Worm (Caenorhabditis elegans) whole organism, L2 larva: ENCODE data around the gene C09G9.8.

Experiments
- C34F6.9 ChIP-seq: fragments of 150-350 bp; optimal IDR thresholded peaks from 2 replicates; lab custom pipeline; 2014; ENCODE audit warnings: missing biosample characterization, missing genetic modification characterization
- F13H6.1 ChIP-seq: sonication (generic microtip); optimal IDR thresholded peaks from 2 replicates; lab custom pipeline; 2016; ENCODE audit warnings: missing genetic modification characterization, missing compliant biosample characterization
- R02D3.7 ChIP-seq: fragments of 150-350 bp; optimal IDR thresholded peaks from 2 replicates; lab custom pipeline; 2014; ENCODE audit warnings: missing biosample characterization, missing genetic modification characterization
- ama-1 ChIP-seq: fragments of 150-350 bp; optimal IDR thresholded peaks from 2 replicates; lab custom pipeline; 2018; ENCODE audit warnings: inconsistent platforms
- ceh-16 ChIP-seq: fragments of 150-350 bp; optimal IDR thresholded peaks from 2 replicates; lab custom pipeline; 2014; ENCODE audit warnings: missing biosample characterization, missing genetic modification characterization
- ceh-82 ChIP-seq: fragments of 150-350 bp; optimal IDR thresholded peaks from 2 replicates; lab custom pipeline; 2014; ENCODE audit warnings: missing biosample characterization, missing genetic modification characterization
- crh-2 ChIP-seq: sonication (generic microtip); optimal IDR thresholded peaks from 2 replicates; lab custom pipeline; 2017; ENCODE audit warnings: missing biosample characterization, missing genetic modification characterization
- dmd-4 ChIP-seq: sonication (generic microtip); optimal IDR thresholded peaks from 2 replicates; lab custom pipeline; 2017; ENCODE audit warnings: missing biosample characterization, missing genetic modification characterization
- egl-27 ChIP-seq: sonication (generic microtip); optimal IDR thresholded peaks from 3 replicates; lab custom pipeline; 2017; ENCODE audit warnings: missing biosample characterization, missing genetic modification reagents, missing genetic modification characterization
- elt-1 ChIP-seq: fragments of 150-350 bp; optimal IDR thresholded peaks from 2 replicates; lab custom pipeline; 2014; ENCODE audit warnings: missing biosample characterization, missing genetic modification characterization
- elt-3 ChIP-seq: sonication (generic microtip); optimal IDR thresholded peaks from 2 replicates; lab custom pipeline; 2017; ENCODE audit warnings: missing biosample characterization, missing genetic modification characterization
- gmeb-1 ChIP-seq: fragments of 150-350 bp; optimal IDR thresholded peaks from 2 replicates; lab custom pipeline; 2014; ENCODE audit warnings: missing biosample characterization, missing genetic modification characterization
- lin-13 ChIP-seq: fragments of 150-350 bp; optimal IDR thresholded peaks from 2 replicates; lab custom pipeline; 2014; ENCODE audit warnings: missing biosample characterization, missing genetic modification reagents, missing genetic modification characterization
- lsy-2 ChIP-seq, 2 experiments: fragments of 150-350 bp in 1 of 2; sonication (generic microtip) in 1 of 2; optimal IDR thresholded peaks; 2 replicates each; lab custom pipeline; 2014 to 2017; ENCODE audit warnings: missing biosample characterization in 2 of 2, missing genetic modification characterization in 2 of 2
- mab-5 ChIP-seq: fragments of 150-350 bp; optimal IDR thresholded peaks from 2 replicates; lab custom pipeline; 2014; ENCODE audit warnings: missing biosample characterization, missing genetic modification characterization
- mbf-1 ChIP-seq: sonication (generic microtip); optimal IDR thresholded peaks from 2 replicates; lab custom pipeline; 2017; ENCODE audit warnings: missing biosample characterization, missing genetic modification characterization
- nhr-10 ChIP-seq: sonication (generic microtip); optimal IDR thresholded peaks from 2 replicates; lab custom pipeline; 2017; ENCODE audit warnings: missing biosample characterization, missing genetic modification characterization
- nhr-11 ChIP-seq: fragments of 150-350 bp; optimal IDR thresholded peaks from 2 replicates; lab custom pipeline; 2014; ENCODE audit warnings: missing biosample characterization, missing genetic modification characterization
- nhr-12 ChIP-seq: fragments of 150-350 bp; optimal IDR thresholded peaks from 2 replicates; lab custom pipeline; 2014; ENCODE audit warnings: missing biosample characterization, missing genetic modification characterization
- nhr-21 ChIP-seq: fragments of 150-350 bp; optimal IDR thresholded peaks from 2 replicates; lab custom pipeline; 2014; ENCODE audit warnings: missing biosample characterization, missing genetic modification characterization
- nhr-23 ChIP-seq: fragments of 150-350 bp; optimal IDR thresholded peaks from 2 replicates; lab custom pipeline; 2014; ENCODE audit warnings: missing biosample characterization, missing genetic modification reagents, missing genetic modification characterization
- nhr-237 ChIP-seq: fragments of 150-350 bp; optimal IDR thresholded peaks from 2 replicates; lab custom pipeline; 2014; ENCODE audit warnings: missing biosample characterization, missing genetic modification characterization
- nhr-25 ChIP-seq: fragments of 150-350 bp; sonication (generic microtip); optimal IDR thresholded peaks from 3 replicates; lab custom pipeline; 2014; ENCODE audit warnings: missing biosample characterization, missing genetic modification characterization
- nhr-6 ChIP-seq: fragments of 150-350 bp; optimal IDR thresholded peaks from 2 replicates; lab custom pipeline; 2014; ENCODE audit warnings: missing biosample characterization, missing genetic modification characterization
- nhr-77 ChIP-seq: fragments of 150-350 bp; optimal IDR thresholded peaks from 2 replicates; lab custom pipeline; 2014; ENCODE audit warnings: missing biosample characterization, missing genetic modification characterization
- peb-1 ChIP-seq: fragments of 150-350 bp; optimal IDR thresholded peaks from 2 replicates; lab custom pipeline; 2014; ENCODE audit warnings: missing biosample characterization, missing genetic modification characterization
- sem-4 ChIP-seq: fragments of 150-350 bp; optimal IDR thresholded peaks from 2 replicates; lab custom pipeline; 2014; ENCODE audit warnings: missing biosample characterization, missing genetic modification reagents, missing genetic modification characterization
- skn-1 ChIP-seq: sonication (generic microtip); optimal IDR thresholded peaks from 2 replicates; lab custom pipeline; 2017; ENCODE audit warnings: missing biosample characterization, missing genetic modification characterization
- sma-3 ChIP-seq: sonication (generic microtip); optimal IDR thresholded peaks from 2 replicates; lab custom pipeline; 2016; ENCODE audit warnings: missing genetic modification reagents, missing genetic modification characterization, missing compliant biosample characterization
- sma-9 ChIP-seq, 2 experiments: fragments of 150-350 bp in 1 of 2; sonication (generic microtip) in 1 of 2; optimal IDR thresholded peaks; 2 replicates each; lab custom pipeline; 2014 to 2016; ENCODE audit warnings: missing genetic modification characterization in 2 of 2, mild to moderate bottlenecking in 1 of 2, missing biosample characterization in 1 of 2, missing compliant biosample characterization in 1 of 2, missing genetic modification reagents in 1 of 2, moderate library complexity in 1 of 2
- snpc-4 ChIP-seq: fragments of 150-350 bp; optimal IDR thresholded peaks from 2 replicates; lab custom pipeline; 2014; ENCODE audit warnings: missing biosample characterization, missing genetic modification characterization
- unc-55 ChIP-seq: fragments of 150-350 bp; sonication (generic microtip); optimal IDR thresholded peaks from 3 replicates; lab custom pipeline; 2014; ENCODE audit warnings: missing biosample characterization, missing genetic modification reagents, missing genetic modification characterization
- unc-62 ChIP-seq: fragments of 150-350 bp; optimal IDR thresholded peaks from 2 replicates; lab custom pipeline; 2014; ENCODE audit warnings: missing biosample characterization, missing genetic modification reagents, missing genetic modification characterization
- zag-1 ChIP-seq: fragments of 150-350 bp; optimal IDR thresholded peaks from 2 replicates; lab custom pipeline; 2014; ENCODE audit warnings: missing biosample characterization, missing genetic modification characterization
- ztf-11 ChIP-seq: sonication (generic microtip); optimal IDR thresholded peaks from 2 replicates; lab custom pipeline; 2017; ENCODE audit warnings: missing biosample characterization, missing genetic modification characterization
- ztf-4 ChIP-seq: fragments of 150-350 bp; optimal IDR thresholded peaks from 2 replicates; lab custom pipeline; 2014; ENCODE audit warnings: missing biosample characterization, missing genetic modification characterization

The C09G9.8 gene

DNA sequence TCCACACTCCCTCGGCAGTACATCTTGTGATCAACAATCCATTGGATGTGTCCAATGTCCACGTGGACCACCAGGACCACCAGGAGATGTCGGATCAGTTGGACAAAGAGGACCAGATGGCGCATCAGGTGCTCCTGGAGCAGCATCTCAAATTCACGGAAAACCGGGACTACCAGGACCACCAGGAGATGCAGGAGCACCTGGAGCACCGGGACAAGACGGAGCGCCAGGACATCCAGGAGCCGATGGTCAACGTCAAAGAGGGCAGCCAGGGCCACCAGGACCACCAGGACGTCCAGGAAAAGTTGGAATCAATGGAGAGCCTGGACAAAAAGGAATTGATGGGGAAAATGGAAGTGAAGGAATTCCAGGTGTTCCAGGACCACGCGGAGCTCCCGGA is 32.3 kb upstream of the C09G9.8 start:
- no peak for TF ChIP-seq sma-9 (GFP tag; optimal IDR thresholded peaks at IDR 0.05; lab: Kevin White, UChicago)
- TF ChIP-seq sma-9 (tag; optimal IDR thresholded peaks at IDR 0.05; lab: Kevin White, UChicago), result no peak
- TF ChIP-seq elt-1, result no peak
- TF ChIP-seq R02D3.7 (tag; lab: Kevin White, UChicago), result no peak
- TF ChIP-seq snpc-4 (tag; lab: Kevin White, UChicago), result no peak
- TF ChIP-seq skn-1 (tag; lab: Kevin White, UChicago), result no peak
- TF ChIP-seq crh-2 (tag; lab: Kevin White, UChicago), result no peak

DNA sequence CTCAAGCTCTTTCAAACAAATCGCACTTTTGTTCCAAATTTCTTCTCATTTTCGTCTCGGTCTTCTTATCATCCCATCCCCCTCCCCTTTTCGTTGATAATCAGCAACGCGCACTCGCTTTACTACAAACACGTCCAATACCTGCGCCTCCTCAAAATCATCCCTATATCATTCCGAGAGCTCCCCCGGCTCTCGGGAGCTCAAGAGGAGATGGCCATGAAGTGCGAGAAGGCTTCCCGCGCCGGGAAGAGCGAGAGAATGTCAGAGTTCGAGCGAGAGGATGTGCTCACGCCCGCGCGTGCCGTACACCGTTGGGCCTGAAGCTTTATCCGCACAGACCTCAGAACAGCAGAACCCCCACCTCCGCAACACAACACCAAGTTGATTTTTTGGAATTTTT is 30.5 kb upstream of the C09G9.8 start:
- TF ChIP-seq F13H6.1 (tag; lab: Kevin White, UChicago) (peak; percentile 47), mab-5 (tag; lab: Kevin White, UChicago) (no peak), nhr-23 (tag; lab: Kevin White, UChicago) (no peak)

DNA sequence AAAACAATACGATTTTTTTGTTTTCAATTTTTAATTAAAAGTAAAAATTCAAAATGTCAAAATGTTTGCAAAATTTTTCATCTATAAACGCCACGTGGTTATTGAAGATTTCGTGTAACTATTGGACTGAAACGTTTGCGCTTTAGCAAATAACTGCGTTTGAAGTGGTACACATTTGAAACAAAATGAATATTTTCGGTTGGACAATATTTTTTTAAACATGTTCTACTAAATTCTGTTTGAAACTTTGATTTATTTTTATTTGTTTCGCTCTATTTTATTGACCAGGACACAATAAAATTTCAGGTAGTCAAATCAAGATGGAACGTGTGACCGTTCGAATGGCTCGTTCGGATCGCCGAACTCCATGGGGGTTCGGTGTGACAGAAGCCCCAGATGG is 29.1 kb upstream of the C09G9.8 start, which contains the start of gene alp-1:
Gene alp-1, plus strand, starts transcription at position 301 of the 400 bp plus-strand sequence.
- no peak for TF ChIP-seq crh-2 (tag; lab: Kevin White, UChicago)
- no peak for TF ChIP-seq ceh-82
- no peak for TF ChIP-seq sma-3 (GFP tag; lab: Kevin White, UChicago)
- TF ChIP-seq sem-4, result no peak
- no peak for TF ChIP-seq nhr-12 (tag; lab: Kevin White, UChicago)
- no peak for TF ChIP-seq zag-1 (tag; lab: Kevin White, UChicago)
- TF ChIP-seq nhr-6 (tag; lab: Kevin White, UChicago), result no peak
- TF ChIP-seq elt-1, result no peak
- no peak for TF ChIP-seq sma-9 (GFP tag; optimal IDR thresholded peaks at IDR 0.05; lab: Kevin White, UChicago)
- no peak for TF ChIP-seq sma-9 (tag; optimal IDR thresholded peaks at IDR 0.05; lab: Kevin White, UChicago)
- no peak for TF ChIP-seq nhr-77 (tag; lab: Kevin White, UChicago)
- TF ChIP-seq gmeb-1, result no peak
- no peak for TF ChIP-seq lin-13 (GFP tag; lab: Kevin White, UChicago)
- no peak for TF ChIP-seq nhr-11
- TF ChIP-seq ceh-16 (tag; lab: Kevin White, UChicago), result no peak
- no peak for TF ChIP-seq mab-5 (tag; lab: Kevin White, UChicago)
- no peak for TF ChIP-seq unc-55 (GFP tag; lab: Kevin White, UChicago)

DNA sequence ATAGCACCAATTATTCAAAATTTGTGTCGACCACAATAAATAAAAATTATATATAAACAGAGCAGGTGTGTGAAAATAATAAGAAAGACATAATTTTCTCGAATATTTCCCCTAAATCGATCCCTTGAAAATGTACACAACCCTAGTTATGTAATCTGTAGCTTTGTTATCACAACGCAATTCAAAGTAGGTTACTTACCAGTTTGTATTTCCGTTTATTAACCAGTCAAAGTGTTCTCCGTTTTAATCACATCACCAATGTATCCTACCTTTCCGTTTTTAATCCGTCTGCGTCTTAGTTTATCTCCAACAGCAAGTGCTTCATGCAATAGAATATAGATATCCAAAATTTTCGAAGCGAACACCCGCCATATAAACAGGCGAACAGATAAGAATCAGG is 28.0 kb upstream of the C09G9.8 start:
- no peak for TF ChIP-seq ceh-82
- no peak for TF ChIP-seq ztf-4 (tag; lab: Kevin White, UChicago)
- TF ChIP-seq lsy-2 (tag; optimal IDR thresholded peaks at IDR 0.05; lab: Kevin White, UChicago), result no peak
- TF ChIP-seq nhr-6 (tag; lab: Kevin White, UChicago), result no peak
- TF ChIP-seq gmeb-1, result no peak
- TF ChIP-seq unc-62 (GFP tag; lab: Kevin White, UChicago), result no peak
- no peak for TF ChIP-seq nhr-237 (tag; lab: Kevin White, UChicago)
- TF ChIP-seq nhr-12 (tag; lab: Kevin White, UChicago), result no peak
- no peak for TF ChIP-seq nhr-25 (tag; lab: Kevin White, UChicago)
- TF ChIP-seq mbf-1 (tag; lab: Kevin White, UChicago), result no peak
- TF ChIP-seq unc-55 (GFP tag; lab: Kevin White, UChicago), result no peak
- no peak for TF ChIP-seq peb-1 (tag; lab: Kevin White, UChicago)
- no peak for TF ChIP-seq C34F6.9 (tag; lab: Kevin White, UChicago)
- TF ChIP-seq F13H6.1 (tag; lab: Kevin White, UChicago), result no peak
- TF ChIP-seq dmd-4, result no peak

DNA sequence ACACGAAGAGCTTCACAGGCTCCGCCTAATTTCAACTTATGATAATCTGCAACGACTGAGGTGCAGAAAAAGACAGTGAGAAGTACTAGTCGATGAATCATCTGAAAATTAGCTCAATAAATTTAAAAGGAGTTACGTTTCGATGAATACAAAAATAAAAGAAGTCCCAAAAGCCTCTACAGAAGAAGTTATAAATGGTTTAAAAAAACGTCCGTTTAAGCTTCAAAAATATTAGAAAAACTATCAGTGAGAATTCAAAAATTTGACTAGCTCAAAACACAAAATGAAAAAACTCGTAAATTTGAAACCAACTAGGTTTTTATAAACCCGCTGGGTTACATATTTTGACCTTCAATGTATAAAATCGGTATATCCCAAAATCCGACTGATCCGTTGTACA is 25.3 kb upstream of the C09G9.8 start, which contains the start of gene T11B7.5:
Gene T11B7.5, minus strand, starts transcription at position 101 of the 400 bp plus-strand sequence.
- TF ChIP-seq nhr-10 (tag; lab: Kevin White, UChicago) (no peak), F13H6.1 (tag; lab: Kevin White, UChicago) (no peak), unc-62 (GFP tag; lab: Kevin White, UChicago) (no peak), nhr-77 (tag; lab: Kevin White, UChicago) (no peak)

DNA sequence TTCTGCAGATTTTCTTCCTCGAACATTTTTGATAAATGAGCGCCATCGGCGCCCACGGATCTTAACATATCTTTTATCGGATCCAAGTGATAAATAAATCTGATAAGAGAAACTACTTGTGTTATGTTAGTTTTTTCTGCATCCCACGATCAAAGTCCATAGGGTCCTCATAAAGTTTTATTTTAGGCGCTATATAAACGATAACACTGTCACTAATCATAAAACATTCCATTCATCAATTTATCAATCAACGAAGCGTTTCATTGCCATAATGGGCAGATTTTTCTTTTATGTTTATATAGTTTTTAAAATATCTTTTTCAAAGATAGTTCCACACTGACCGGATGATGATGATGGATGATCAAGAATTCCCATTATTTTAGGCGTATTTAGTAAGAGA is 16.6 kb upstream of the C09G9.8 start:
- TF ChIP-seq sma-9 (GFP tag; optimal IDR thresholded peaks at IDR 0.05; lab: Kevin White, UChicago), result peak; percentile 43
- no peak for TF ChIP-seq sma-9 (tag; optimal IDR thresholded peaks at IDR 0.05; lab: Kevin White, UChicago)
- TF ChIP-seq gmeb-1, result peak; percentile 36
- no peak for TF ChIP-seq nhr-10 (tag; lab: Kevin White, UChicago)
- no peak for TF ChIP-seq ama-1
- no peak for TF ChIP-seq elt-3 (tag; lab: Kevin White, UChicago)
- peak; percentile 15 for TF ChIP-seq unc-62 (GFP tag; lab: Kevin White, UChicago)
- peak; percentile 34 for TF ChIP-seq nhr-25 (tag; lab: Kevin White, UChicago)
- TF ChIP-seq mab-5 (tag; lab: Kevin White, UChicago), result peak; percentile 52
- TF ChIP-seq egl-27 (tag; lab: Kevin White, UChicago), result no peak
- TF ChIP-seq sma-3 (GFP tag; lab: Kevin White, UChicago), result peak; percentile 5
- TF ChIP-seq nhr-21 (tag; lab: Kevin White, UChicago), result peak; percentile 53
- no peak for TF ChIP-seq nhr-12 (tag; lab: Kevin White, UChicago)
- TF ChIP-seq ztf-11, result no peak
- no peak for TF ChIP-seq crh-2 (tag; lab: Kevin White, UChicago)
